Worm (Caenorhabditis elegans) whole organism, young adult: ENCODE measurements around the gene T08G5.2.
"Not testable (repeated sequence)": the region's sequence is repeated elsewhere in the genome, so short reads cannot be mapped to it uniquely, and the experiment has no call there.

Source experiments
- B0261.1 ChIP-seq: sonication (generic microtip); optimal IDR thresholded peaks from 2 replicates; lab custom pipeline; 2016; ENCODE audit warnings: mild to moderate bottlenecking, missing genetic modification characterization, moderate library complexity, missing compliant biosample characterization
- C17E4.6 ChIP-seq: fragments of 200-800 bp; sonication (Bioruptor generic); IDR thresholded peaks from 2 replicates; pipeline ENCODE4 v1.3.6; 2022; ENCODE audit warnings: missing genetic modification reagents, missing genetic modification characterization, missing compliant biosample characterization
- F37B4.10 ChIP-seq: fragments of 200-800 bp; sonication (Bioruptor generic); IDR thresholded peaks from 2 replicates; pipeline ENCODE4 v1.3.6; 2022; ENCODE audit warnings: missing genetic modification characterization, missing compliant biosample characterization
- F57A8.1 ChIP-seq: fragments of 200-800 bp; sonication (Bioruptor generic); optimal IDR thresholded peaks from 2 replicates; lab custom pipeline; 2018; ENCODE audit warnings: mild to moderate bottlenecking, missing genetic modification characterization, moderate library complexity, missing compliant biosample characterization
- K11D2.4 ChIP-seq: fragments of 200-800 bp; sonication (Bioruptor generic); IDR thresholded peaks from 2 replicates; pipeline ENCODE4 v1.3.6; 2022; ENCODE audit warnings: missing genetic modification reagents, missing genetic modification characterization, missing compliant biosample characterization
- Y53F4B.3 ChIP-seq: fragments of 200-800 bp; sonication (Bioruptor generic); IDR thresholded peaks from 2 replicates; pipeline ENCODE4 v1.3.6; 2022; ENCODE audit warnings: missing genetic modification reagents, missing genetic modification characterization, missing compliant biosample characterization
- Y56A3A.18 ChIP-seq: fragments of 200-800 bp; sonication (Bioruptor generic); IDR thresholded peaks from 2 replicates; pipeline ENCODE4 v1.3.6; 2022; ENCODE audit warnings: missing genetic modification reagents, missing genetic modification characterization, missing compliant biosample characterization
- Y67H2A.10 ChIP-seq: fragments of 200-800 bp; sonication (Bioruptor generic); conservative IDR thresholded peaks from 2 replicates; pipeline ENCODE4 v1.3.6; 2022; ENCODE audit warnings: missing genetic modification reagents, missing genetic modification characterization, missing compliant biosample characterization
- Y79H2A.3 ChIP-seq: fragments of 200-800 bp; sonication (Bioruptor generic); conservative IDR thresholded peaks from 2 replicates; pipeline ENCODE4 v1.3.6; 2022; ENCODE audit warnings: missing genetic modification reagents, missing genetic modification characterization, missing compliant biosample characterization
- Y95B8A.8 ChIP-seq: fragments of 200-800 bp; sonication (Bioruptor generic); IDR thresholded peaks from 2 replicates; pipeline ENCODE4 v1.3.6; 2022; ENCODE audit warnings: missing genetic modification reagents, missing genetic modification characterization, missing compliant biosample characterization
- ZK185.1 ChIP-seq: sonication (generic microtip); optimal IDR thresholded peaks from 2 replicates; lab custom pipeline; 2016; ENCODE audit warnings: mild to moderate bottlenecking, missing genetic modification characterization, missing compliant biosample characterization; ENCODE audit not compliant: poor library complexity, severe bottlenecking
- aptf-2 ChIP-seq: fragments of 200-800 bp; sonication (Bioruptor generic); conservative IDR thresholded peaks from 2 replicates; pipeline ENCODE4 v1.3.6; 2022; ENCODE audit warnings: missing genetic modification reagents, missing genetic modification characterization, missing compliant biosample characterization
- aptf-3 ChIP-seq: fragments of 200-800 bp; sonication (Bioruptor generic); IDR thresholded peaks from 2 replicates; pipeline ENCODE4 v1.3.6; 2022; ENCODE audit warnings: missing genetic modification characterization, missing compliant biosample characterization
- athp-1 ChIP-seq: sonication (generic microtip); optimal IDR thresholded peaks from 2 replicates; lab custom pipeline; 2017; ENCODE audit warnings: mild to moderate bottlenecking, missing genetic modification characterization, missing compliant biosample characterization
- bed-2 ChIP-seq: fragments of 200-800 bp; sonication (Bioruptor generic); IDR thresholded peaks from 2 replicates; pipeline ENCODE4 v1.3.6; 2022; ENCODE audit warnings: missing genetic modification reagents, missing genetic modification characterization, missing compliant biosample characterization
- ceh-100 ChIP-seq: fragments of 200-800 bp; sonication (Bioruptor generic); IDR thresholded peaks from 2 replicates; pipeline ENCODE4 v1.3.6; 2022; ENCODE audit warnings: missing genetic modification reagents, missing genetic modification characterization, missing compliant biosample characterization
- ceh-27 ChIP-seq: fragments of 200-800 bp; sonication (Bioruptor generic); optimal IDR thresholded peaks from 2 replicates; lab custom pipeline; 2018; ENCODE audit warnings: mild to moderate bottlenecking, missing genetic modification characterization, moderate library complexity, missing compliant biosample characterization
- ceh-79 ChIP-seq: sonication (generic microtip); optimal IDR thresholded peaks from 2 replicates; lab custom pipeline; 2017; ENCODE audit warnings: mild to moderate bottlenecking, missing genetic modification characterization, missing compliant biosample characterization
- ceh-91 ChIP-seq: fragments of 200-800 bp; sonication (Bioruptor generic); IDR thresholded peaks from 2 replicates; pipeline ENCODE4 v1.3.6; 2022; ENCODE audit warnings: missing genetic modification reagents, missing genetic modification characterization, missing compliant biosample characterization
- dox-1 ChIP-seq: fragments of 200-800 bp; sonication (Bioruptor generic); IDR thresholded peaks from 2 replicates; pipeline ENCODE4 v1.3.6; 2022; ENCODE audit warnings: missing genetic modification reagents, missing genetic modification characterization, missing compliant biosample characterization
- egrh-3 ChIP-seq: fragments of 200-800 bp; sonication (Bioruptor generic); IDR thresholded peaks from 2 replicates; pipeline ENCODE4 v1.3.6; 2022; ENCODE audit warnings: missing genetic modification reagents, missing genetic modification characterization, missing compliant biosample characterization
- hmg-1.2 ChIP-seq: fragments of 200-800 bp; sonication (Bioruptor generic); IDR thresholded peaks from 2 replicates; pipeline ENCODE4 v1.3.6; 2022; ENCODE audit warnings: missing genetic modification reagents, missing genetic modification characterization, missing compliant biosample characterization
- hmg-20 ChIP-seq: fragments of 200-800 bp; sonication (Bioruptor generic); IDR thresholded peaks from 2 replicates; pipeline ENCODE4 v1.3.6; 2022; ENCODE audit warnings: missing genetic modification reagents, missing genetic modification characterization, missing compliant biosample characterization
- hsf-1 ChIP-seq: fragments of 200-800 bp; sonication (Bioruptor generic); IDR thresholded peaks from 2 replicates; pipeline ENCODE4 v1.3.6; 2022; ENCODE audit warnings: missing genetic modification reagents, missing genetic modification characterization, missing compliant biosample characterization
- lin-26 ChIP-seq: fragments of 200-800 bp; sonication (Bioruptor generic); IDR thresholded peaks from 2 replicates; pipeline ENCODE4 v1.3.6; 2022; ENCODE audit warnings: missing genetic modification reagents, missing genetic modification characterization, missing compliant biosample characterization
- lir-1 ChIP-seq: fragments of 200-800 bp; sonication (Bioruptor generic); conservative IDR thresholded peaks from 2 replicates; pipeline ENCODE4 v1.3.6; 2022; ENCODE audit warnings: missing genetic modification reagents, missing genetic modification characterization, missing compliant biosample characterization
- lsl-1 ChIP-seq: fragments of 200-800 bp; sonication (Bioruptor generic); optimal IDR thresholded peaks from 2 replicates; lab custom pipeline; 2018; ENCODE audit warnings: mild to moderate bottlenecking, missing genetic modification characterization, moderate library complexity, missing compliant biosample characterization
- madf-3 ChIP-seq: fragments of 200-800 bp; sonication (Bioruptor generic); IDR thresholded peaks from 2 replicates; pipeline ENCODE4 v1.3.6; 2022; ENCODE audit warnings: missing genetic modification reagents, missing genetic modification characterization, missing compliant biosample characterization
- nfyb-1 ChIP-seq: fragments of 200-800 bp; sonication (Bioruptor generic); IDR thresholded peaks from 2 replicates; pipeline ENCODE4 v1.3.6; 2022; ENCODE audit warnings: missing genetic modification reagents, missing genetic modification characterization, missing compliant biosample characterization
- nhr-120 ChIP-seq: fragments of 200-800 bp; sonication (Bioruptor generic); IDR thresholded peaks from 2 replicates; pipeline ENCODE4 v1.3.6; 2022; ENCODE audit warnings: missing genetic modification characterization, missing compliant biosample characterization
- rcor-1 ChIP-seq: fragments of 200-800 bp; sonication (Bioruptor generic); IDR thresholded peaks from 2 replicates; pipeline ENCODE4 v1.3.6; 2022; ENCODE audit warnings: missing genetic modification reagents, missing genetic modification characterization, missing compliant biosample characterization
- rpc-1 ChIP-seq, 2 experiments: fragments of 150-350 bp in 1 of 2; sonication (generic microtip) in 1 of 2; optimal IDR thresholded peaks; 2 replicates each; lab custom pipeline; 2014 to 2018; ENCODE audit warnings: missing biosample characterization in 1 of 2, missing genetic modification characterization in 1 of 2, missing genetic modification reagents in 1 of 2, missing genotype in 1 of 2
- snpc-4 ChIP-seq, 5 experiments: fragments of 150-350 bp in 1 of 5; sonication (generic microtip) in 4 of 5; optimal IDR thresholded peaks; 2 replicates each; lab custom pipeline; 2014 to 2018; ENCODE audit warnings: missing genetic modification characterization in 5 of 5, missing biosample characterization in 3 of 5, antibody characterized with exemption in 2 of 5, mild to moderate bottlenecking in 2 of 5, missing compliant biosample characterization in 2 of 5, missing genotype in 2 of 5, moderate library complexity in 2 of 5, missing genetic modification reagents in 1 of 5
- tbp1 ChIP-seq: fragments of 200-800 bp; sonication (Bioruptor generic); optimal IDR thresholded peaks from 2 replicates; lab custom pipeline; 2018; ENCODE audit warnings: mild to moderate bottlenecking, missing genetic modification characterization, missing compliant biosample characterization
- tlf-1 ChIP-seq: fragments of 200-800 bp; sonication (Bioruptor generic); optimal IDR thresholded peaks from 2 replicates; lab custom pipeline; 2018; ENCODE audit warnings: mild to moderate bottlenecking, missing genetic modification characterization, missing compliant biosample characterization
- ztf-25 ChIP-seq: fragments of 200-800 bp; sonication (Bioruptor generic); IDR thresholded peaks from 2 replicates; pipeline ENCODE4 v1.3.6; 2022; ENCODE audit warnings: missing genetic modification reagents, missing genetic modification characterization, missing compliant biosample characterization
- ztf-26 ChIP-seq: sonication (generic microtip); optimal IDR thresholded peaks from 2 replicates; lab custom pipeline; 2017; ENCODE audit warnings: missing genetic modification characterization, missing compliant biosample characterization
- ztf-3 ChIP-seq: fragments of 200-800 bp; sonication (Bioruptor generic); optimal IDR thresholded peaks from 2 replicates; lab custom pipeline; 2018; ENCODE audit warnings: mild to moderate bottlenecking, missing genetic modification characterization, missing compliant biosample characterization
- ztf-6 ChIP-seq: fragments of 200-800 bp; sonication (Bioruptor generic); IDR thresholded peaks from 2 replicates; pipeline ENCODE4 v1.3.6; 2022; ENCODE audit warnings: missing genetic modification reagents, missing genetic modification characterization, missing compliant biosample characterization

T08G5.2 gene

DNA sequence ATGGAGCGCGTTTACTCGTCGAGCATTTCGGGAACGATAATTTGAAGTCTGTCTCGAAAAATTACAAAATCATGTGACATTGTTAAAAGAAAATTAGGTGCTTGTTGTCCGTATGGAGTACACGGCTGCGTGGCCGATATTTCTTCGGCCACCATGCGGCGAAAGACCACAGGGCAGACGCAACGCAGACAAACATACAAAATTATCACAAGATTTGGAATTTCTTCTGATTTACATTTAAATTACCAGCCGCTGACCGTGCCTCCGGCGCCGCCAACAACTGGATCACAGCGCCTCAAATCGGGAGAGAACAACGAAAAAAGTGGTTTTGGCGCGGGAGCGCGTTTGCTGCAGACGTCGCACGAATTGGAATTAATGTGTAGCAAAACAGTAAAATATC, 29.0 kb upstream of the T08G5.2 start (continued):
- peak; percentile 68 for TF ChIP-seq ceh-79 (tag; lab: Kevin White, UChicago)
- TF ChIP-seq Y56A3A.18 (GFP tag; lab: Robert Waterston, UW), result peak; percentile 93
- peak; percentile 83 for TF ChIP-seq lin-26 (GFP tag; lab: Robert Waterston, UW)
- peak; percentile 74 for TF ChIP-seq hsf-1 (GFP tag; lab: Robert Waterston, UW)
- TF ChIP-seq madf-3 (GFP tag; lab: Robert Waterston, UW), result peak; percentile 94
- TF ChIP-seq nfyb-1, result peak; percentile 97
- peak; percentile 34 for TF ChIP-seq F57A8.1 (GFP tag; lab: Kevin White, UChicago)
- not testable (repeated sequence) for TF ChIP-seq snpc-4 (GFP tag; optimal IDR thresholded peaks at IDR 0.05; lab: Kevin White, UChicago)
- peak in 3 of 4 experiments; percentile 48 to 82 (median 77) for TF ChIP-seq snpc-4 (tag; optimal IDR thresholded peaks at IDR 0.05; lab: Kevin White, UChicago)
- TF ChIP-seq ztf-3 (GFP tag; lab: Kevin White, UChicago), result peak; percentile 73
- TF ChIP-seq nhr-120, result peak; percentile 83; the same call in 1 of the 2 replicates
- peak; percentile 97 for TF ChIP-seq lir-1
- peak; percentile 94 for TF ChIP-seq ceh-100 (GFP tag; lab: Robert Waterston, UW)
- TF ChIP-seq B0261.1 (tag; lab: Kevin White, UChicago), result peak; percentile 17
- peak; percentile 97 for TF ChIP-seq K11D2.4 (GFP tag; lab: Robert Waterston, UW)
- peak; percentile 85 for TF ChIP-seq tlf-1 (GFP tag; lab: Kevin White, UChicago)

DNA sequence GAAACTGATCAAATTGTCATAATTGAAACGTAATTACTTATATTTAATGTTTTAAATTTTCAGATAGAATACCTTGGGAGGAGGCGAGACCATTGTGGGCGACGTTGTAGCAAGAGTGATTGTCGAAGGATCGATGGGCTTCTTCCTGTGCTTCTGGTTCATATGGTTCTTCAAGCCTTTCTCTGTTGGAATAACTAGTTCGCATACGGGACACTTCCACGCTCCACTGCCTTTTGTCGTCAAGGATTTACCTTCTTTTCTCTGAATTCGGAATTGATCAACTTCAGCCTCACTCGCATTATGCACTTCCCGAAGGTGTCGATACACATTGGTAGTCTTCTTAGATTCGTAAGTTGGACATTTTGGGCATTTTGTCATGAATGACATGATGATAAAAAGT, 23.2 kb upstream of the T08G5.2 start, which contains the start of gene F58D12.1:
Gene F58D12.1 (plus strand): TSS at position 301 of the 400 bp plus-strand sequence.
- TF ChIP-seq C17E4.6; ztf-3 (GFP tag; lab: Kevin White, UChicago); B0261.1 (tag; lab: Kevin White, UChicago): not testable (repeated sequence)

DNA sequence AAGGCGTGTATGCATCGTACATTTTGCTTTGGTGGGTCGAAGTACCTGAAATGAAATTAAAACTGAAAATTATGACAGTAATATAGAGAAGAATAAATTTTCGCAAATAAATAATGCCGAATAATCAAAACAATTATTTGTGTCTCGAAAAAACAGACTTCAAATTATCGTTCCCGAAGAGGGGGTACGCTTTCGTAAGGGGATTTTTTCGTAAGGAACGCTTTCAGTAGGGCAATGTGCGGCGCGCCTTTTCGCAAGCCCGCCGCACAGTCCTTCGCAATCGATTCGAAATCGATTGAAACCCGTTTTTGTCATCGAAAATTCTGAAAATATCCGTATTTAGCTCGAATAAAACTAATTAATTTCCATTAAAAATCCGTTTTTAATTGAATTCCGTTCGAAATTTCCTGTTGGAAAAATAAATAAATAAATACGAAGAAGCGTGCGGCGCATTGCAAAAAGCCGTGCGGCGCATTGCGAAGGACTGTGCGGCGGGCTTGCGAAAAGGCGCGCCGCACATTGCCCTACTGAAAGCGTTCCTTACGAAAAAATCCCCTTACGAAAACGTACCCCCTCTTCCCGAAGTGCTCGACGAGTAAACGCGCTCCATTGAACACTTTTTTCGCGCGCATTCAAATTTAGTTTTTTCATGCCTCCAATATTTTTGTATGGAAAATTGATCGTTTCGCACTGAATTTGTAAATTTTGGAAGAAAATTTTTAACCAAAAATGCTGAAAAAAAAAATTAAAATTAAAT, 12.4 kb upstream of the T08G5.2 start, which contains the start of gene vps-39:
Gene vps-39 (minus strand): TSS at position 51 of the 757 bp plus-strand sequence.
- peak; percentile 15 for TF ChIP-seq ZK185.1
- peak; percentile 94 for TF ChIP-seq C17E4.6
- peak; percentile 82 for TF ChIP-seq hmg-1.2 (GFP tag; lab: Robert Waterston, UW)
- peak; percentile 23 for TF ChIP-seq rpc-1 (optimal IDR thresholded peaks at IDR 0.05; lab: Kevin White, UChicago)
- TF ChIP-seq rpc-1 (tag; optimal IDR thresholded peaks at IDR 0.05; lab: Kevin White, UChicago); snpc-4 (GFP tag; optimal IDR thresholded peaks at IDR 0.05; lab: Kevin White, UChicago): not testable (repeated sequence)
- TF ChIP-seq bed-2 (GFP tag; lab: Robert Waterston, UW), result peak; percentile 87
- peak; percentile 97 for TF ChIP-seq aptf-2 (GFP tag; lab: Robert Waterston, UW)
- peak; percentile 12 for TF ChIP-seq lsl-1
- peak; percentile 91 for TF ChIP-seq Y67H2A.10 (GFP tag; lab: Robert Waterston, UW)
- peak in 2 of 4 experiments; percentile 61 to 67 for TF ChIP-seq snpc-4 (tag; optimal IDR thresholded peaks at IDR 0.05; lab: Kevin White, UChicago)
- TF ChIP-seq athp-1 (tag; lab: Kevin White, UChicago), result peak; percentile 27
- peak; percentile 25 for TF ChIP-seq ztf-26
- TF ChIP-seq nhr-120, result 0 out of 2 replicates have a peak, but pooled peaks have one; percentile 29
- peak; percentile 84 for TF ChIP-seq ztf-6 (GFP tag; lab: Robert Waterston, UW)
- TF ChIP-seq hsf-1 (GFP tag; lab: Robert Waterston, UW), result peak; percentile 83
- TF ChIP-seq ztf-25 (GFP tag; lab: Robert Waterston, UW), result peak; percentile 91
- TF ChIP-seq dox-1 (GFP tag; lab: Robert Waterston, UW), result peak; percentile 99
- TF ChIP-seq Y53F4B.3 (GFP tag; lab: Robert Waterston, UW), result peak; percentile 80
- peak; percentile 79; the same call in 1 of the 2 replicates for TF ChIP-seq aptf-3 (GFP tag; lab: Robert Waterston, UW)
- peak; percentile 96 for TF ChIP-seq rcor-1 (GFP tag; lab: Robert Waterston, UW)
- TF ChIP-seq ceh-91, result peak; percentile 97
- peak; percentile 31 for TF ChIP-seq ceh-27 (GFP tag; lab: Kevin White, UChicago)
- peak; percentile 82 for TF ChIP-seq lin-26 (GFP tag; lab: Robert Waterston, UW)
- TF ChIP-seq hmg-20, result peak; percentile 86
- 0 out of 2 replicates have a peak, but pooled peaks have one; percentile 86 for TF ChIP-seq F37B4.10
- TF ChIP-seq Y79H2A.3 (GFP tag; lab: Robert Waterston, UW), result peak; percentile 82; the same call in 1 of the 2 replicates
- peak; percentile 99 for TF ChIP-seq ceh-100 (GFP tag; lab: Robert Waterston, UW)
- TF ChIP-seq Y95B8A.8 (GFP tag; lab: Robert Waterston, UW), result peak; percentile 96
- TF ChIP-seq egrh-3, result peak; percentile 88
- TF ChIP-seq tbp1 (GFP tag; lab: Kevin White, UChicago), result peak; percentile 9
